Worm (Caenorhabditis elegans): ENCODE data around the gene sri-33.
A peak's percentile ranks its signal among the peaks of the same experiment; 100 is the strongest.

sri-33 gene

DNA sequence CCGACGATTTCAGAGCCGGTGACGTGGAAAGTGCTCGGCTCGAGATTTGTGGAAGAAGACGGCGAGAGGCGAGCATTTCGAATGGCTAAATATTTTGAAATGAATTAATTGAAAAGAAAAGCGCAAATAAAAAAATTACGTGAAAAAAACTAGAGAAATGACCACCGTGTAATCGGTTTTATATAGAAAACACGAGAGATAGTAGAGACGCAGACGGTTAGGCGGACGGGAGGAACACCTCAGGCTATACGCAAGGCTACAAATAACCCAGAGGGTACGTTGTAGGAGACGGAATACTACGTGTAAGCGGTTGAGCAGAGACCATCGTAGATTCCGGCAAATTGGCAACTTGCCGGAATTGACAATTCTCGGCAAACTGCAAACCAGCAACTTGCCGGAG lies 45.5 kb downstream of the sri-33 start, which contains the start of gene Y25C1A.13:
Gene Y25C1A.13, minus strand, starts transcription at position 101 of the 400 bp plus-strand sequence.
- TF ChIP-seq hmg-1.1 (GFP tag; IDR thresholded peaks at IDR 0.05): 0 out of 2 replicates have a peak, but pooled peaks have one; percentile 40
- TF ChIP-seq hlh-30 (tag; optimal IDR thresholded peaks at IDR 0.05; ENCODE audit: insufficient read depth): no peak
- TF ChIP-seq duxl-1 (tag; optimal IDR thresholded peaks at IDR 0.05; ENCODE audit: poor library complexity): no peak
- TF ChIP-seq ZK546.5 (tag; optimal IDR thresholded peaks at IDR 0.05): no peak
- TF ChIP-seq hif-1 (tag; optimal IDR thresholded peaks at IDR 0.05): no peak
- TF ChIP-seq T26A8.4 (GFP tag; IDR thresholded peaks at IDR 0.05): no peak
- no peak for TF ChIP-seq daf-19 (GFP tag; conservative IDR thresholded peaks at IDR 0.05)
- TF ChIP-seq mes-2 (tag; optimal IDR thresholded peaks at IDR 0.05; ENCODE audit: poor library complexity, severe bottlenecking): peak; percentile 53
- no peak for TF ChIP-seq daf-16 (GFP tag; optimal IDR thresholded peaks at IDR 0.05)
- peak; percentile 9 for TF ChIP-seq daf-16 (tag; optimal IDR thresholded peaks at IDR 0.05)
- no peak for TF ChIP-seq snpc-1.2 (GFP tag; IDR thresholded peaks at IDR 0.05)
- peak; percentile 6 for TF ChIP-seq dve-1 (tag; optimal IDR thresholded peaks at IDR 0.05; ENCODE audit: insufficient read depth)

DNA sequence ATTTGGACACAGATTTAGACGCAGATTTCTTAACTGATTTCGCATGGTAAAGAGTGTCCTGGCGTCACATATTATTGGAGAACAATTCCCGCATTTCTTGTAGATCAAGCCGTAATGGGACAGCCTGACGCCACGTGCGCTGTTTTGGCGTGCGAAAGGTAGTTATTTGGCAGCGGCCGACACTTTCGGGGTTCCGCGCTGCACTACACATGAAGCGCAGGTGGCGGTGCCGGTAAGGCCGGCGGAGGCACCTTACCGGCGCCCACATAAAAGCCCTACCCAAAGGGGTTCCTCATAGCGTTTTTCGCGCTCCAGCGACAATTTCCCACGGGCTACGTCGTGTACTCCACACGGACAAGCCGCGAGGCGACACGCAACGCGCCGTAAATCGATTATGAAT lies 46.5 kb downstream of the sri-33 start:
- TF ChIP-seq ceh-82 (tag; optimal IDR thresholded peaks at IDR 0.05): no peak
- TF ChIP-seq dmd-8 (GFP tag; IDR thresholded peaks at IDR 0.05): 0 out of 2 replicates have a peak, but pooled peaks have one; percentile 30
- TF ChIP-seq set-16 (GFP tag; IDR thresholded peaks at IDR 0.05): peak; percentile 73
- TF ChIP-seq unc-62 (GFP tag; optimal IDR thresholded peaks at IDR 0.05 in 1 of 2): peak in 1 of 2 experiments; percentile 57
- no peak for TF ChIP-seq unc-62 (tag; optimal IDR thresholded peaks at IDR 0.05)

DNA sequence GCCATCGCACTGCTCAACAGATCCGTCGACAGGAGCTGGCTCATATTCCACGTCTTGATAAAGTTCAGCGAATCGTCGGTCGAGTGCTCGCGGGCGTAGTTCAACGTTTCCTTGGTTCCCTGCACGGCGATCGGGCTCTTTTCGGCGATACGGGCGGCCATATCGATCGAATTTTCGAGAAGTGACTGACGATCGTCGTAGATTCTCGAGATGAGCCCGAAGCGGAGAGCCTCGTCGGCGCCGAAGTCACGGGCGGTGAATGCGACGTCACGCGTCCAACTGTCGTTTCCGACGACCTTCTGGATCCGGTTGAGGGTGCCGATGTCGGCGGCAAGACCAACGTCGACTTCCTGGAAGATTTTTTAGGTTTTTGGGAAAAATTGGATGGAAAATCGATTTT lies 47.1 kb downstream of the sri-33 start:
- TF ChIP-seq snpc-4 (tag; optimal IDR thresholded peaks at IDR 0.05) (no peak), set-16 (GFP tag; IDR thresholded peaks at IDR 0.05) (peak; percentile 70), ZK337.2 (GFP tag; IDR thresholded peaks at IDR 0.05) (no peak), aha-1 (tag) (peak; percentile 80)

DNA sequence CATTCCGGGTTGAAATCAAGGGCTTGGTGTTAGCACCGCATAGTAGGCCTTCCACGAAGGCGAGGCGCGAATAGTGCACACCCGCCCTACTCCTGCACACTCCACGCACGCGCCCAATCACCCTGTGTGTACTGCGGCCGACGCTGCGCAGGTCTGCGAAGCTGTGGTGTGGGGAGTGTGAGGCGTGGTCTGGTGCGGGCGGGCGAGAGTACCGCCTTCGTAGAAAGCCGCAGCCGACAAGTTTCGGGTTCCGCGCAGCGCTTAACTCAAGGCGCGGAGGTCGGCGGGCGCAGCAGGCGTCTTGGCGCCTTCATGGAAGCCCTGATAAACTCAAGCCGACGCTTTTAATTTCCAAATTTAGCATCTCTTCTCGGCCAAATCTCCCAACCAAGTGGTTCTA lies 48.5 kb downstream of the sri-33 start:
- peak; percentile 55; the same call in 1 of the 2 replicates for TF ChIP-seq F26F4.8 (GFP tag; conservative IDR thresholded peaks at IDR 0.05)
- no peak for TF ChIP-seq lim-7 (GFP tag; IDR thresholded peaks at IDR 0.05)
- TF ChIP-seq dmd-6 (GFP tag; IDR thresholded peaks at IDR 0.05): no peak
- no peak for TF ChIP-seq nhr-28 (tag; optimal IDR thresholded peaks at IDR 0.05)
- TF ChIP-seq set-16 (GFP tag; IDR thresholded peaks at IDR 0.05): peak; percentile 94
- 0 out of 2 replicates have a peak, but pooled peaks have one; percentile 16 for TF ChIP-seq egl-43 (GFP tag; IDR thresholded peaks at IDR 0.05)

DNA sequence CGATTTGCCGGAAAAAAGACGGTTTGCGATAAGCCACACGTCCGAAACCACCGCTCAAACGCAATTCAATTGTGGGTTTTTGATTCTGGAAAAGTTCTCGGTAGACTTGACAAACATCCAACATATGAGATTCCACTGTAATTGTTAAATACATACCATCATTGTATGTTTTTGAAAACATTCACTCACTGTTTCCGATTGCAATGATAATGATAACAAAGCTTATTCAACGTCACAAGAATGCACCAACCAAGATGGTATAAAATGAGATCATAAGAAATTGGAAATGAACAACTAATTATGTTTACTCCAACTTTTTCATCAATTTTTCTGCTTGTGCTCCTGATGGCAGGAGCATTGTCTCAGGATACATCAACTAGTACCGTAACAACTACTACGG lies 50.9 kb downstream of the sri-33 start, which contains the start of gene clec-122:
Gene clec-122, plus strand, starts transcription at position 301 of the 400 bp plus-strand sequence.
- TF ChIP-seq duxl-1 (tag; optimal IDR thresholded peaks at IDR 0.05; ENCODE audit: poor library complexity) (no peak), madf-9 (GFP tag; conservative IDR thresholded peaks at IDR 0.05) (no peak), jun-1 (tag; optimal IDR thresholded peaks at IDR 0.05) (no peak), daf-16 (GFP tag; optimal IDR thresholded peaks at IDR 0.05) (no peak), daf-16 (tag; optimal IDR thresholded peaks at IDR 0.05) (no peak), Y105C5A.15 (GFP tag; IDR thresholded peaks at IDR 0.05) (no peak), daf-8 (GFP tag; IDR thresholded peaks at IDR 0.05) (no peak), ceh-28 (tag; optimal IDR thresholded peaks at IDR 0.05) (no peak), zfp-2 (tag; optimal IDR thresholded peaks at IDR 0.05) (no peak), rbr-2 (tag; optimal IDR thresholded peaks at IDR 0.05) (no peak), lsy-2 (tag; optimal IDR thresholded peaks at IDR 0.05) (no peak), Y75B8A.6 (GFP tag; IDR thresholded peaks at IDR 0.05) (no peak)
